In genomic region chrX:11561450-11562040, dm6 we compare ENCODE assay signal across 5 fruit fly cellular contexts.
A peak's percentile ranks its signal among the peaks of the same experiment; 100 is the strongest.
TF ChIP-seq lines count a peak whose summit lies in the region.

PGRP-SA (plus strand) TSS chrX:11561643.

- no peak for TF ChIP-seq CTCF in whole organism, embryonic (GFP tag; optimal IDR thresholded peaks at IDR 0.05; lab: Kevin White, UChicago)

TF ChIP-seq in whole organism, adult, 20 proteins besides CTCF, POLR2A, EP300 and RAD21:
- TF ChIP-seq CG5204 (GFP tag; optimal IDR thresholded peaks at IDR 0.05; lab: Kevin White, UChicago) (no peak), Clk (GFP tag; optimal IDR thresholded peaks at IDR 0.05; lab: Kevin White, UChicago) (no peak), bab1 (GFP tag; optimal IDR thresholded peaks at IDR 0.05; lab: Kevin White, UChicago) (peak; percentile 38), CG1620 (GFP tag; optimal IDR thresholded peaks at IDR 0.05; lab: Kevin White, UChicago) (no peak), CG12768 (GFP tag; optimal IDR thresholded peaks at IDR 0.05; lab: Kevin White, UChicago) (peak; percentile 9), Hr96 (GFP tag; optimal IDR thresholded peaks at IDR 0.05; lab: Kevin White, UChicago) (no peak), CG7045 (GFP tag; optimal IDR thresholded peaks at IDR 0.05; lab: Kevin White, UChicago) (no peak), pad (GFP tag; optimal IDR thresholded peaks at IDR 0.05; lab: Kevin White, UChicago) (no peak), Mnt (GFP tag; optimal IDR thresholded peaks at IDR 0.05; lab: Kevin White, UChicago) (no peak), CG14711 (tag; optimal IDR thresholded peaks at IDR 0.05; lab: Kevin White, UChicago) (no peak), tj (GFP tag; optimal IDR thresholded peaks at IDR 0.05; lab: Kevin White, UChicago) (no peak), CG7101 (tag; optimal IDR thresholded peaks at IDR 0.05; lab: Kevin White, UChicago) (peak; percentile 5), kay (GFP tag; lab: Kevin White, UChicago; ENCODE audit: borderline replicate concordance) (no peak), cic (GFP tag; optimal IDR thresholded peaks at IDR 0.05; lab: Kevin White, UChicago) (peak; percentile 79)

TF ChIP-seq in whole organism, embryonic, 481 proteins besides CTCF, POLR2A, EP300 and RAD21:
- peak; percentile 83 for TF ChIP-seq Ets65A (GFP tag; lab: Kevin White, UChicago)
- TF ChIP-seq Med (GFP tag; lab: Kevin White, UChicago), result peak; percentile 6
- TF ChIP-seq repo (GFP tag; optimal IDR thresholded peaks at IDR 0.05; lab: Kevin White, UChicago), result no peak
- peak; percentile 11 for TF ChIP-seq sd (tag; optimal IDR thresholded peaks at IDR 0.05; lab: Kevin White, UChicago)
- TF ChIP-seq Meics (GFP tag; optimal IDR thresholded peaks at IDR 0.05; lab: Kevin White, UChicago), result peak; percentile 97

TF ChIP-seq in whole organism, prepupa, 60 proteins besides CTCF, POLR2A, EP300 and RAD21 (continues in another document):
- no peak for TF ChIP-seq CG11294 (GFP tag; IDR thresholded peaks at IDR 0.05; lab: Robert Waterston, UW)
- TF ChIP-seq CG9139 (GFP tag; optimal IDR thresholded peaks at IDR 0.05; lab: Kevin White, UChicago), result no peak
- TF ChIP-seq CG10669 (GFP tag; optimal IDR thresholded peaks at IDR 0.05; lab: Kevin White, UChicago), result peak; percentile 1
- TF ChIP-seq Eip78C (GFP tag; lab: Kevin White, UChicago), result peak; percentile 51
- TF ChIP-seq dac (GFP tag; optimal IDR thresholded peaks at IDR 0.05; lab: Kevin White, UChicago), result no peak
- no peak for TF ChIP-seq CG32006 (GFP tag; optimal IDR thresholded peaks at IDR 0.05; lab: Kevin White, UChicago)
- no peak for TF ChIP-seq lz (GFP tag; optimal IDR thresholded peaks at IDR 0.05; lab: Kevin White, UChicago)
- no peak for TF ChIP-seq eg (GFP tag; IDR thresholded peaks at IDR 0.05; lab: Robert Waterston, UW)
- no peak for TF ChIP-seq Sox15 (GFP tag; optimal IDR thresholded peaks at IDR 0.05; lab: Kevin White, UChicago)
- TF ChIP-seq CG11762 (GFP tag; optimal IDR thresholded peaks at IDR 0.05; lab: Kevin White, UChicago; ENCODE audit: insufficient read depth), result no peak
- no peak for TF ChIP-seq pdm3 (GFP tag; optimal IDR thresholded peaks at IDR 0.05; lab: Kevin White, UChicago)
- TF ChIP-seq CG6808 (GFP tag; optimal IDR thresholded peaks at IDR 0.05; lab: Kevin White, UChicago), result no peak
- no peak for TF ChIP-seq topi (GFP tag; optimal IDR thresholded peaks at IDR 0.05; lab: Kevin White, UChicago)
- no peak for TF ChIP-seq esn (GFP tag; optimal IDR thresholded peaks at IDR 0.05; lab: Kevin White, UChicago)
- TF ChIP-seq dsx (GFP tag; optimal IDR thresholded peaks at IDR 0.05; lab: Kevin White, UChicago; ENCODE audit: poor library complexity, severe bottlenecking), result no peak
- no peak for TF ChIP-seq CG6163 (GFP tag; IDR thresholded peaks at IDR 0.05; lab: Robert Waterston, UW)
- TF ChIP-seq CG8119 (GFP tag; IDR thresholded peaks at IDR 0.05; lab: Robert Waterston, UW), result 0 out of 3 replicates have a peak, but pooled peaks have one; percentile 27
- TF ChIP-seq ss (GFP tag; optimal IDR thresholded peaks at IDR 0.05; lab: Kevin White, UChicago), result no peak
- no peak for TF ChIP-seq Ets21C (GFP tag; optimal IDR thresholded peaks at IDR 0.05; lab: Kevin White, UChicago)
- TF ChIP-seq CG10631 (GFP tag; optimal IDR thresholded peaks at IDR 0.05; lab: Kevin White, UChicago), result no peak
- TF ChIP-seq Eip75B (GFP tag; optimal IDR thresholded peaks at IDR 0.05; lab: Kevin White, UChicago), result no peak
- TF ChIP-seq Sox14 (GFP tag; optimal IDR thresholded peaks at IDR 0.05; lab: Kevin White, UChicago), result peak; percentile 33
- no peak for TF ChIP-seq Eip93F (GFP tag; optimal IDR thresholded peaks at IDR 0.05; lab: Kevin White, UChicago)
- no peak for TF ChIP-seq CG31627 (GFP tag; optimal IDR thresholded peaks at IDR 0.05; lab: Kevin White, UChicago)
- no peak for TF ChIP-seq CG6276 (GFP tag; optimal IDR thresholded peaks at IDR 0.05; lab: Kevin White, UChicago)
- TF ChIP-seq Hr39 (GFP tag; optimal IDR thresholded peaks at IDR 0.05; lab: Kevin White, UChicago), result no peak

TF ChIP-seq in whole organism, pupa, 21 proteins besides CTCF, POLR2A, EP300 and RAD21:
- 0 out of 3 replicates have a peak, but pooled peaks have one; percentile 12 for TF ChIP-seq CG4496 (GFP tag; IDR thresholded peaks at IDR 0.05; lab: Robert Waterston, UW)
- no peak for TF ChIP-seq CG8159 (tag; optimal IDR thresholded peaks at IDR 0.05; lab: Kevin White, UChicago)
- TF ChIP-seq CG13204 (GFP tag; optimal IDR thresholded peaks at IDR 0.05; lab: Kevin White, UChicago), result no peak
- no peak for TF ChIP-seq gl (tag; optimal IDR thresholded peaks at IDR 0.05; lab: Kevin White, UChicago)

TF ChIP-seq in whole organism, wandering third instar larva, 38 proteins besides CTCF, POLR2A, EP300 and RAD21:
- no peak for TF ChIP-seq Hnf4 (GFP tag; optimal IDR thresholded peaks at IDR 0.05; lab: Kevin White, UChicago)
- TF ChIP-seq Rel (GFP tag; optimal IDR thresholded peaks at IDR 0.05; lab: Kevin White, UChicago), result no peak
- peak; percentile 98 for TF ChIP-seq Rel (tag; optimal IDR thresholded peaks at IDR 0.05; lab: Kevin White, UChicago)
